Fruit fly (Drosophila melanogaster) whole organism, embryonic: ENCODE results near the gene CG2841.

Experiments
- B-H2 ChIP-seq: fragments of 200-800 bp; sonication (Bioruptor generic); optimal IDR thresholded peaks from 2 replicates; lab custom pipeline; 2018; ENCODE audit warnings: missing biosample characterization, mild to moderate bottlenecking, missing genetic modification characterization
- C15 ChIP-seq: fragments of 200-800 bp; sonication (Bioruptor generic); IDR thresholded peaks from 3 replicates; pipeline ENCODE4 v1.3.6; 2022; ENCODE audit warnings: missing biosample characterization, missing genetic modification characterization
- CG13894 ChIP-seq: fragments of 200-800 bp; sonication (Bioruptor generic); optimal IDR thresholded peaks from 3 replicates; lab custom pipeline; 2018; ENCODE audit warnings: missing biosample characterization, mild to moderate bottlenecking, missing genetic modification characterization, moderate library complexity
- CG18619 ChIP-seq: fragments of 200-800 bp; sonication (Bioruptor generic); optimal IDR thresholded peaks from 3 replicates; lab custom pipeline; 2017; ENCODE audit warnings: missing biosample characterization, mild to moderate bottlenecking, missing genetic modification characterization
- CG2202 ChIP-seq: fragments of 200-800 bp; sonication (Bioruptor generic); optimal IDR thresholded peaks from 2 replicates; lab custom pipeline; 2018; ENCODE audit warnings: missing biosample characterization, mild to moderate bottlenecking, missing genetic modification characterization
- CG31224 ChIP-seq: fragments of 200-800 bp; sonication (Bioruptor generic); IDR thresholded peaks from 2 replicates; pipeline ENCODE4 v1.3.6; 2022; ENCODE audit warnings: missing biosample characterization, missing genetic modification characterization
- CG3281 ChIP-seq: fragments of 200-800 bp; sonication (Bioruptor generic); optimal IDR thresholded peaks from 3 replicates; lab custom pipeline; 2017; ENCODE audit warnings: missing biosample characterization, mild to moderate bottlenecking, missing genetic modification characterization
- CG4424 ChIP-seq: fragments of 200-800 bp; sonication (Bioruptor generic); optimal IDR thresholded peaks from 3 replicates; lab custom pipeline; 2016; ENCODE audit warnings: missing biosample characterization, missing genetic modification characterization
- CG5245 ChIP-seq: fragments of 200-800 bp; sonication (Bioruptor generic); optimal IDR thresholded peaks from 3 replicates; lab custom pipeline; 2016; ENCODE audit warnings: missing biosample characterization, missing genetic modification characterization
- CG6683 ChIP-seq: fragments of 200-800 bp; sonication (Bioruptor generic); optimal IDR thresholded peaks from 2 replicates; lab custom pipeline; 2017; ENCODE audit warnings: missing biosample characterization, mild to moderate bottlenecking, missing genetic modification characterization, missing genetic modification reagents
- CG7357 ChIP-seq: fragments of 200-800 bp; sonication (Bioruptor generic); IDR thresholded peaks from 3 replicates; pipeline ENCODE4 v1.3.6; 2022; ENCODE audit warnings: missing biosample characterization, missing genetic modification characterization
- CG7963 ChIP-seq: fragments of 200-800 bp; sonication (Bioruptor generic); IDR thresholded peaks from 3 replicates; pipeline ENCODE4 v1.3.6; 2022; ENCODE audit warnings: missing biosample characterization, missing genetic modification characterization; ENCODE audit not compliant: partially characterized antibody
- CG9437 ChIP-seq: fragments of 200-800 bp; sonication (Bioruptor generic); optimal IDR thresholded peaks from 2 replicates; lab custom pipeline; 2018; ENCODE audit warnings: missing biosample characterization, mild to moderate bottlenecking, missing genetic modification characterization
- Dref ChIP-seq: fragments of 200-800 bp; sonication (Bioruptor generic); IDR thresholded peaks from 2 replicates; pipeline ENCODE4 v1.3.6; 2022; ENCODE audit warnings: missing biosample characterization, missing genetic modification characterization
- GATAe ChIP-seq: fragments of 200-800 bp; sonication (Bioruptor generic); conservative IDR thresholded peaks from 2 replicates; pipeline ENCODE4 v1.3.6; 2022; ENCODE audit warnings: missing biosample characterization, missing genetic modification characterization
- Hmx ChIP-seq: fragments of 200-800 bp; sonication (Bioruptor generic); optimal IDR thresholded peaks from 2 replicates; lab custom pipeline; 2016; ENCODE audit warnings: missing biosample characterization, missing genetic modification characterization
- Lim3 ChIP-seq: fragments of 200-800 bp; sonication (Bioruptor generic); IDR thresholded peaks from 2 replicates; pipeline ENCODE4 v1.3.6; 2022; ENCODE audit warnings: missing biosample characterization, missing genetic modification characterization
- MESR4 ChIP-seq: fragments of 200-800 bp; sonication (Bioruptor generic); optimal IDR thresholded peaks from 2 replicates; lab custom pipeline; 2018; ENCODE audit warnings: missing biosample characterization, mild to moderate bottlenecking, missing genetic modification characterization, moderate library complexity
- Mrtf ChIP-seq: fragments of 200-800 bp; sonication (Bioruptor generic); IDR thresholded peaks from 3 replicates; pipeline ENCODE4 v1.3.6; 2022; ENCODE audit warnings: missing biosample characterization, missing genetic modification characterization
- Myb ChIP-seq: fragments of 200-800 bp; sonication (Bioruptor generic); optimal IDR thresholded peaks from 2 replicates; lab custom pipeline; 2016; ENCODE audit warnings: missing biosample characterization, missing genetic modification characterization
- NC2β ChIP-seq: fragments of 200-800 bp; sonication (Bioruptor generic); optimal IDR thresholded peaks from 2 replicates; lab custom pipeline; 2016; ENCODE audit warnings: missing biosample characterization, missing genetic modification characterization
- Opbp ChIP-seq: fragments of 200-800 bp; sonication (Bioruptor generic); IDR thresholded peaks from 3 replicates; pipeline ENCODE4 v1.3.6; 2022; ENCODE audit warnings: missing biosample characterization, missing genetic modification characterization; ENCODE audit not compliant: partially characterized antibody
- Sox100B ChIP-seq: fragments of 200-800 bp; sonication (Bioruptor generic); optimal IDR thresholded peaks from 3 replicates; lab custom pipeline; 2018; ENCODE audit warnings: missing biosample characterization, mild to moderate bottlenecking, missing genetic modification characterization
- Spps ChIP-seq: fragments of 200-800 bp; sonication (Bioruptor generic); optimal IDR thresholded peaks from 2 replicates; lab custom pipeline; 2018; ENCODE audit warnings: missing biosample characterization, mild to moderate bottlenecking, missing genetic modification characterization
- Ssrp ChIP-seq: fragments of 200-800 bp; sonication (Bioruptor generic); optimal IDR thresholded peaks from 2 replicates; lab custom pipeline; 2018; ENCODE audit warnings: missing biosample characterization, mild to moderate bottlenecking, missing genetic modification characterization, moderate library complexity
- Usf ChIP-seq: fragments of 200-800 bp; sonication (Bioruptor generic); optimal IDR thresholded peaks from 2 replicates; lab custom pipeline; 2017; ENCODE audit warnings: missing genotype, missing biosample characterization, missing genetic modification characterization
- Xrp1 ChIP-seq: fragments of 200-800 bp; sonication (Bioruptor generic); IDR thresholded peaks from 2 replicates; pipeline ENCODE4 v1.3.6; 2022; ENCODE audit warnings: missing biosample characterization, missing genetic modification characterization
- ara ChIP-seq: fragments of 200-800 bp; sonication (Bioruptor generic); IDR thresholded peaks from 2 replicates; pipeline ENCODE4 v1.3.6; 2022; ENCODE audit warnings: missing biosample characterization, missing genetic modification characterization
- bowl ChIP-seq: fragments of 200-800 bp; sonication (Bioruptor generic); IDR thresholded peaks from 2 replicates; pipeline ENCODE4 v1.3.6; 2022; ENCODE audit warnings: missing biosample characterization, missing genetic modification characterization
- btn ChIP-seq: fragments of 200-800 bp; sonication (Bioruptor generic); optimal IDR thresholded peaks from 2 replicates; lab custom pipeline; 2016; ENCODE audit warnings: missing biosample characterization, missing genetic modification characterization
- cad ChIP-seq: fragments of >200 bp; optimal IDR thresholded peaks from 2 replicates; lab custom pipeline; 2017; ENCODE audit warnings: missing biosample characterization, missing genetic modification characterization
- chinmo ChIP-seq: fragments of 200-800 bp; sonication (Bioruptor generic); IDR thresholded peaks from 4 replicates; pipeline ENCODE4 v1.3.6; 2022; ENCODE audit warnings: missing biosample characterization, missing genetic modification characterization; ENCODE audit not compliant: partially characterized antibody
- croc ChIP-seq: fragments of 200-800 bp; sonication (Bioruptor generic); conservative IDR thresholded peaks from 3 replicates; pipeline ENCODE4 v1.3.6; 2022; ENCODE audit warnings: missing biosample characterization, missing genetic modification characterization
- dati ChIP-seq: fragments of 200-800 bp; sonication (Bioruptor generic); IDR thresholded peaks from 2 replicates; pipeline ENCODE4 v1.3.6; 2022; ENCODE audit warnings: missing biosample characterization, missing genetic modification characterization
- fd64A ChIP-seq: fragments of 200-800 bp; sonication (Bioruptor generic); optimal IDR thresholded peaks from 3 replicates; lab custom pipeline; 2018; ENCODE audit warnings: missing biosample characterization, mild to moderate bottlenecking, missing genetic modification characterization
- gem ChIP-seq: fragments of 200-800 bp; sonication (Bioruptor generic); optimal IDR thresholded peaks from 2 replicates; lab custom pipeline; 2019; ENCODE audit warnings: missing biosample characterization, mild to moderate bottlenecking, missing genetic modification characterization, moderate library complexity
- grn ChIP-seq: fragments of 200-800 bp; sonication (Bioruptor generic); optimal IDR thresholded peaks from 3 replicates; lab custom pipeline; 2017; ENCODE audit warnings: missing biosample characterization, missing genetic modification characterization
- kay ChIP-seq: fragments of 200-800 bp; sonication (Bioruptor generic); optimal IDR thresholded peaks from 2 replicates; lab custom pipeline; 2016; ENCODE audit warnings: missing biosample characterization, missing genetic modification characterization
- knrl ChIP-seq: fragments of 200-800 bp; sonication (Bioruptor generic); IDR thresholded peaks from 3 replicates; pipeline ENCODE4 v1.3.6; 2022; ENCODE audit warnings: missing biosample characterization, missing genetic modification characterization; ENCODE audit not compliant: partially characterized antibody
- mld ChIP-seq: fragments of 200-800 bp; sonication (Bioruptor generic); IDR thresholded peaks from 3 replicates; pipeline ENCODE4 v1.3.6; 2022; ENCODE audit warnings: missing biosample characterization, missing genetic modification characterization; ENCODE audit not compliant: partially characterized antibody
- odd ChIP-seq: fragments of 200-800 bp; sonication (Bioruptor generic); optimal IDR thresholded peaks from 2 replicates; lab custom pipeline; 2017; ENCODE audit warnings: missing biosample characterization, mild to moderate bottlenecking, missing genetic modification characterization
- pros ChIP-seq: fragments of 200-800 bp; sonication (Bioruptor generic); optimal IDR thresholded peaks from 3 replicates; lab custom pipeline; 2019; ENCODE audit warnings: missing biosample characterization, mild to moderate bottlenecking, missing genetic modification characterization, moderate library complexity
- sc ChIP-seq, 3 experiments: fragments of >200 bp in 2 of 3; fragments of 200-800 bp in 1 of 3; sonication (Bioruptor generic) in 1 of 3; optimal IDR thresholded peaks; 2 replicates in 2 of 3; 3 replicates in 1 of 3; lab custom pipeline; 2017; ENCODE audit warnings: mild to moderate bottlenecking in 1 of 3, missing biosample characterization in 1 of 3, missing genetic modification characterization in 1 of 3, missing genetic modification reagents in 1 of 3
- shn ChIP-seq: fragments of 200-800 bp; sonication (Bioruptor generic); optimal IDR thresholded peaks from 3 replicates; lab custom pipeline; 2016; ENCODE audit warnings: missing biosample characterization, missing genetic modification characterization
- sqz ChIP-seq: fragments of 200-800 bp; sonication (Bioruptor generic); optimal IDR thresholded peaks from 3 replicates; lab custom pipeline; 2018; ENCODE audit warnings: missing biosample characterization, mild to moderate bottlenecking, missing genetic modification characterization
- sr ChIP-seq: fragments of 200-800 bp; sonication (Bioruptor generic); IDR thresholded peaks from 3 replicates; pipeline ENCODE4 v1.3.6; 2022; ENCODE audit warnings: missing biosample characterization, missing genetic modification characterization
- stwl ChIP-seq: fragments of 200-800 bp; sonication (Bioruptor generic); optimal IDR thresholded peaks from 3 replicates; lab custom pipeline; 2018; ENCODE audit warnings: missing biosample characterization, mild to moderate bottlenecking, missing genetic modification characterization, moderate library complexity
- vvl ChIP-seq: fragments of 200-800 bp; sonication (Bioruptor generic); IDR thresholded peaks from 2 replicates; pipeline ENCODE4 v1.3.6; 2022; ENCODE audit warnings: missing biosample characterization, missing genetic modification characterization
- wdn ChIP-seq: fragments of 200-800 bp; sonication (Bioruptor generic); IDR thresholded peaks from 2 replicates; pipeline ENCODE4 v1.3.6; 2022; ENCODE audit warnings: missing biosample characterization, missing genetic modification characterization
- zen ChIP-seq: fragments of 200-800 bp; sonication (Bioruptor generic); optimal IDR thresholded peaks from 3 replicates; lab custom pipeline; 2018; ENCODE audit warnings: missing biosample characterization, mild to moderate bottlenecking, missing genetic modification characterization, moderate library complexity

Gene CG2841

dm6 chrX:2340009-2340733, 26.0 kb downstream of the CG2841 start (continued):
- TF ChIP-seq Xrp1 (GFP tag; lab: Robert Waterston, UW), result no peak
- TF ChIP-seq shn, result no peak
- TF ChIP-seq CG9437 (GFP tag; lab: Kevin White, UChicago), result no peak
- no peak for TF ChIP-seq NC2β
- TF ChIP-seq sr, result no peak
- peak; percentile 68; the same call in 2 of the 3 replicates for TF ChIP-seq Opbp (GFP tag; lab: Robert Waterston, UW)
- peak; percentile 64 for TF ChIP-seq knrl
- no peak; the same call in 1 of the 2 replicates for TF ChIP-seq GATAe (GFP tag; lab: Robert Waterston, UW)
- no peak for TF ChIP-seq Mrtf
- no peak for TF ChIP-seq pros
- no peak for TF ChIP-seq cad
- no peak for TF ChIP-seq Sox100B (GFP tag; lab: Kevin White, UChicago)
- TF ChIP-seq CG13894 (tag; lab: Kevin White, UChicago), result peak; percentile 47
- no peak for TF ChIP-seq bowl (GFP tag; lab: Robert Waterston, UW)
- no peak for TF ChIP-seq kay (GFP tag; lab: Kevin White, UChicago)
- TF ChIP-seq croc, result no peak
- TF ChIP-seq MESR4 (GFP tag; lab: Kevin White, UChicago), result peak; percentile 84
- no peak for TF ChIP-seq dati (GFP tag; lab: Robert Waterston, UW)
- no peak for TF ChIP-seq gem
- TF ChIP-seq Myb (GFP tag; lab: Kevin White, UChicago), result peak; percentile 31
- TF ChIP-seq CG7357, result no peak
- TF ChIP-seq CG4424 (GFP tag; lab: Kevin White, UChicago), result no peak
- TF ChIP-seq Usf, result no peak
- TF ChIP-seq B-H2, result peak; percentile 32
- TF ChIP-seq vvl (GFP tag; lab: Robert Waterston, UW), result peak; percentile 25; the same call in 1 of the 2 replicates
- no peak for TF ChIP-seq CG5245 (GFP tag; lab: Kevin White, UChicago)
- TF ChIP-seq CG6683 (GFP tag; lab: Kevin White, UChicago), result no peak
- peak; percentile 38 for TF ChIP-seq stwl (tag; lab: Kevin White, UChicago)
- TF ChIP-seq C15 (GFP tag; lab: Robert Waterston, UW), result no peak
- no peak for TF ChIP-seq CG3281 (GFP tag; lab: Kevin White, UChicago)
- TF ChIP-seq odd (GFP tag; lab: Kevin White, UChicago), result no peak
- TF ChIP-seq sqz (GFP tag; lab: Kevin White, UChicago), result no peak
- no peak for TF ChIP-seq mld (GFP tag; lab: Robert Waterston, UW)
- no peak for TF ChIP-seq wdn (GFP tag; lab: Robert Waterston, UW)
- no peak for TF ChIP-seq Lim3 (GFP tag; lab: Robert Waterston, UW)
- no peak for TF ChIP-seq Spps (tag; lab: Kevin White, UChicago)
- TF ChIP-seq chinmo (GFP tag; lab: Robert Waterston, UW), result 0 out of 4 replicates have a peak, but pooled peaks have one; percentile 72
- TF ChIP-seq CG18619 (GFP tag; lab: Kevin White, UChicago), result no peak
- TF ChIP-seq fd64A (GFP tag; lab: Kevin White, UChicago), result no peak
- no peak for TF ChIP-seq sc (optimal IDR thresholded peaks at IDR 0.05; lab: Kevin White, UChicago)
- TF ChIP-seq sc (GFP tag; optimal IDR thresholded peaks at IDR 0.05; lab: Kevin White, UChicago), result no peak
- TF ChIP-seq grn (GFP tag; lab: Kevin White, UChicago), result no peak
- TF ChIP-seq zen, result peak; percentile 53
- peak; percentile 84 for TF ChIP-seq Dref
- TF ChIP-seq ara (GFP tag; lab: Robert Waterston, UW), result no peak
- no peak for TF ChIP-seq CG2202 (tag; lab: Kevin White, UChicago)
- TF ChIP-seq Ssrp (tag; lab: Kevin White, UChicago), result no peak
- TF ChIP-seq CG7963, result peak; percentile 70
- TF ChIP-seq Hmx (GFP tag; lab: Kevin White, UChicago), result no peak
- no peak for TF ChIP-seq btn
- TF ChIP-seq CG31224 (GFP tag; lab: Robert Waterston, UW), result no peak
